Fruit fly (Drosophila melanogaster): ENCODE measurements around the gene Atet.

Atet gene

DNA sequence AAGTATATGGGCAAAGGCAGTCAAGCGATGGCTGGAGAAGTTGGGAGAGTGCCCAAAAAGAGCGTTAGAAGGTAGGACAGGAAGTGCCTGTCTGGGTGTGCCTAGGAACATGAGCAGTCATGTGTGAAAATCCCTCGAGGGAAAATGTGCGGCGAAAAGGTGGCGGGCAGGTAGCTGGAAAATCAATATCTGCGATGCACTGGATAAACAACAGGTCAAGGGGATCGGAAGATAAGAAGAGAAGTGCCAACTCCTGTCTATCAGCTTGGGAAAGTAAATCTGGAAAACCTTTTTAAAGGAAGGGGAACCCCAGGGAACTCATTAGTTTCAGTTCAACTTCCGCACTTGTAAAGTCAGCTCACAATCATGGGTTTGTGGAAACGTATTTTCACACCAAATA, 44.7 kb downstream of the Atet start (continued):
- TF ChIP-seq grn (GFP tag; optimal IDR thresholded peaks at IDR 0.05) (peak; percentile 9), Optix (GFP tag; IDR thresholded peaks at IDR 0.05) (no peak), sima (GFP tag; optimal IDR thresholded peaks at IDR 0.05) (no peak), CG33557 (GFP tag; optimal IDR thresholded peaks at IDR 0.05) (no peak), CG30020 (tag; optimal IDR thresholded peaks at IDR 0.05) (no peak), CG8388 (GFP tag; optimal IDR thresholded peaks at IDR 0.05) (no peak), corto (GFP tag; optimal IDR thresholded peaks at IDR 0.05) (no peak), CG3407 (GFP tag; optimal IDR thresholded peaks at IDR 0.05) (no peak), kni (GFP tag; optimal IDR thresholded peaks at IDR 0.05) (peak; percentile 12), CG1603 (tag; optimal IDR thresholded peaks at IDR 0.05) (no peak)

DNA sequence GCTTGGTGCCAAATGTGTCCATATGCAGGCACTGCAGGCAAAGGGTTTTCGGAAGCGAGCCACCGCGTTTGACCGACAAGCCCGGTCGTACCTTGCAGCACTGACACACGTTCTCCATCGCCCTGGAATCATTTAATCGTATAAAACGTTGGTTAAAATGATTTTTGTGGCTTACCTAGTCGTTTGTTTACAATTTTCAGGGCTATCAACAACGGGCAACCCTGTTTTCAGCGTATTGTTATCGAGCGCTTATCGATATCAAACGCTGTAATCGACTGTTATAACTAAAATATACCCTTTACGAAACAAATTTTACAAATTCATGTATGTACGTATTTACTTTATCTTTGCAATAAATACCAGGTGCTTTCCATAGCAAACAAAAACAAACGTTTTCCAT, 48.8 kb downstream of the Atet start, which contains the start of gene CG17612:
Gene CG17612 (minus strand): TSS at position 214 of the 400 bp plus-strand sequence.
- TF ChIP-seq CG8089 (GFP tag; optimal IDR thresholded peaks at IDR 0.05) (no peak), tna (GFP tag; IDR thresholded peaks at IDR 0.05; ENCODE audit: partially characterized antibody) (peak; percentile 73; the same call in 1 of the 2 replicates), CG6272 (GFP tag; IDR thresholded peaks at IDR 0.05) (no peak), CG11085 (GFP tag; IDR thresholded peaks at IDR 0.05) (no peak), pita (GFP tag; optimal IDR thresholded peaks at IDR 0.05) (no peak), nau (GFP tag; optimal IDR thresholded peaks at IDR 0.05) (no peak), Drgx (GFP tag; IDR thresholded peaks at IDR 0.05) (no peak), amos (GFP tag; IDR thresholded peaks at IDR 0.05; ENCODE audit: partially characterized antibody) (peak; percentile 56; the same call in 1 of the 2 replicates), Dfd (GFP tag; optimal IDR thresholded peaks at IDR 0.05) (no peak), CG16813 (GFP tag; IDR thresholded peaks at IDR 0.05; ENCODE audit: partially characterized antibody) (peak; percentile 65; the same call in 2 of the 3 replicates), scrt (GFP tag; optimal IDR thresholded peaks at IDR 0.05) (no peak), inv (GFP tag; IDR thresholded peaks at IDR 0.05; ENCODE audit: partially characterized antibody) (peak; percentile 29; the same call in 1 of the 2 replicates), CG3726 (GFP tag; IDR thresholded peaks at IDR 0.05) (no peak), CG4820 (GFP tag; optimal IDR thresholded peaks at IDR 0.05) (no peak), CG17385 (GFP tag; optimal IDR thresholded peaks at IDR 0.05) (no peak), CG12942 (GFP tag; optimal IDR thresholded peaks at IDR 0.05) (no peak), H15 (GFP tag; IDR thresholded peaks at IDR 0.05) (no peak), Hr78 (GFP tag; optimal IDR thresholded peaks at IDR 0.05) (no peak), CG4404 (GFP tag; IDR thresholded peaks at IDR 0.05) (no peak), crc (GFP tag; optimal IDR thresholded peaks at IDR 0.05) (no peak), Sry-β (GFP tag; optimal IDR thresholded peaks at IDR 0.05) (no peak), CG9727 (GFP tag; optimal IDR thresholded peaks at IDR 0.05) (no peak), CG13894 (tag; optimal IDR thresholded peaks at IDR 0.05) (no peak), CG43689 (GFP tag; IDR thresholded peaks at IDR 0.05) (no peak), Bdp1 (GFP tag; optimal IDR thresholded peaks at IDR 0.05) (no peak), pros (GFP tag; optimal IDR thresholded peaks at IDR 0.05) (no peak), NC2α (GFP tag; optimal IDR thresholded peaks at IDR 0.05) (no peak), CG7745 (tag; optimal IDR thresholded peaks at IDR 0.05) (no peak), CG8359 (GFP tag; optimal IDR thresholded peaks at IDR 0.05; ENCODE audit: borderline replicate concordance) (no peak), CG15073 (GFP tag; optimal IDR thresholded peaks at IDR 0.05) (no peak), ranshi (GFP tag; IDR thresholded peaks at IDR 0.05) (no peak), wek (GFP tag; optimal IDR thresholded peaks at IDR 0.05) (peak; percentile 12), disco-r (GFP tag; optimal IDR thresholded peaks at IDR 0.05) (no peak), z (GFP tag; IDR thresholded peaks at IDR 0.05) (no peak), CG32767 (GFP tag; IDR thresholded peaks at IDR 0.05) (no peak), Poxn (GFP tag; IDR thresholded peaks at IDR 0.05) (no peak), croc (GFP tag; conservative IDR thresholded peaks at IDR 0.05) (no peak), CG4282 (GFP tag; optimal IDR thresholded peaks at IDR 0.05) (no peak), CG10431 (GFP tag; optimal IDR thresholded peaks at IDR 0.05) (no peak), fd102C (GFP tag; optimal IDR thresholded peaks at IDR 0.05) (no peak)

All from whole organism, embryonic.